Worm (Caenorhabditis elegans) whole organism, L4 larva: ENCODE measurements around the gene ZK809.9.

Source experiments
- F26F4.8 ChIP-seq: fragments of 200-800 bp; sonication (Bioruptor generic); conservative IDR thresholded peaks from 2 replicates; pipeline ENCODE4 v1.3.6; 2022; ENCODE audit warnings: missing genetic modification characterization, missing compliant biosample characterization
- R02D3.7 ChIP-seq: fragments of 150-350 bp; sonication (generic microtip); optimal IDR thresholded peaks from 3 replicates; lab custom pipeline; 2014; ENCODE audit warnings: missing biosample characterization, missing genetic modification characterization
- Y48G9A.11 ChIP-seq: fragments of 200-800 bp; sonication (Bioruptor generic); IDR thresholded peaks from 2 replicates; pipeline ENCODE4 v1.3.6; 2022; ENCODE audit warnings: missing genetic modification reagents, missing genetic modification characterization, missing compliant biosample characterization
- Y5F2A.4 ChIP-seq: fragments of 200-800 bp; sonication (Bioruptor generic); optimal IDR thresholded peaks from 2 replicates; lab custom pipeline; 2018; ENCODE audit warnings: mild to moderate bottlenecking, missing genetic modification characterization, missing compliant biosample characterization
- Y75B8A.6 ChIP-seq: fragments of 200-800 bp; sonication (Bioruptor generic); IDR thresholded peaks from 2 replicates; pipeline ENCODE4 v1.3.6; 2022; ENCODE audit warnings: missing genetic modification reagents, missing genetic modification characterization, missing compliant biosample characterization
- ZK337.2 ChIP-seq: fragments of 200-800 bp; sonication (Bioruptor generic); IDR thresholded peaks from 2 replicates; pipeline ENCODE4 v1.3.6; 2022; ENCODE audit warnings: missing genetic modification reagents, missing genetic modification characterization, missing compliant biosample characterization
- arid-1 ChIP-seq: fragments of 200-800 bp; sonication (Bioruptor generic); conservative IDR thresholded peaks from 2 replicates; pipeline ENCODE4 v1.3.6; 2022; ENCODE audit warnings: missing genetic modification reagents, missing genetic modification characterization, missing compliant biosample characterization
- ceh-20 ChIP-seq: fragments of 200-800 bp; sonication (Bioruptor generic); IDR thresholded peaks from 2 replicates; pipeline ENCODE4 v1.3.6; 2022; ENCODE audit warnings: missing genetic modification reagents, missing genetic modification characterization, missing compliant biosample characterization
- ceh-82 ChIP-seq: sonication (generic microtip); optimal IDR thresholded peaks from 2 replicates; lab custom pipeline; 2017; ENCODE audit warnings: missing biosample characterization, missing genetic modification characterization
- ces-1 ChIP-seq: fragments of 150-350 bp; sonication (generic microtip); optimal IDR thresholded peaks from 4 replicates; lab custom pipeline; 2014; ENCODE audit warnings: missing biosample characterization, missing genetic modification reagents, missing genetic modification characterization
- cey-2 ChIP-seq: sonication (generic microtip); optimal IDR thresholded peaks from 3 replicates; lab custom pipeline; 2017; ENCODE audit warnings: missing genetic modification characterization, mild to moderate bottlenecking, missing compliant biosample characterization, antibody characterized with exemption, borderline replicate concordance; ENCODE audit not compliant: insufficient read depth
- daf-16 ChIP-seq, 3 experiments: sonication (generic microtip); optimal IDR thresholded peaks; 2 replicates each; lab custom pipeline; 2016 to 2017; ENCODE audit warnings: missing genetic modification characterization in 3 of 3, missing genetic modification reagents in 3 of 3, mild to moderate bottlenecking in 2 of 3, missing compliant biosample characterization in 2 of 3, missing biosample characterization in 1 of 3, moderate library complexity in 1 of 3
- daf-19 ChIP-seq: fragments of 200-800 bp; sonication (Bioruptor generic); conservative IDR thresholded peaks from 2 replicates; pipeline ENCODE4 v1.3.6; 2022; ENCODE audit warnings: missing genetic modification characterization, missing compliant biosample characterization
- daf-8 ChIP-seq: fragments of 200-800 bp; sonication (Bioruptor generic); IDR thresholded peaks from 2 replicates; pipeline ENCODE4 v1.3.6; 2022; ENCODE audit warnings: missing genetic modification characterization, missing compliant biosample characterization
- dmd-8 ChIP-seq: fragments of 200-800 bp; sonication (Bioruptor generic); IDR thresholded peaks from 2 replicates; pipeline ENCODE4 v1.3.6; 2022; ENCODE audit warnings: missing genetic modification characterization, missing compliant biosample characterization
- egl-27 ChIP-seq: sonication (generic microtip); optimal IDR thresholded peaks from 3 replicates; lab custom pipeline; 2017; ENCODE audit warnings: missing biosample characterization, missing genetic modification reagents, missing genetic modification characterization
- egl-43 ChIP-seq: fragments of 200-800 bp; sonication (Bioruptor generic); IDR thresholded peaks from 2 replicates; pipeline ENCODE4 v1.3.6; 2022; ENCODE audit warnings: missing genetic modification reagents, missing genetic modification characterization, missing compliant biosample characterization
- hif-1 ChIP-seq, 2 experiments: sonication (generic microtip); optimal IDR thresholded peaks; 2 replicates each; lab custom pipeline; 2016 to 2017; ENCODE audit warnings: missing compliant biosample characterization in 2 of 2, missing genetic modification characterization in 2 of 2, missing genetic modification reagents in 2 of 2, missing genotype in 2 of 2, mild to moderate bottlenecking in 1 of 2
- hmg-1.1 ChIP-seq: fragments of 200-800 bp; sonication (Bioruptor generic); IDR thresholded peaks from 2 replicates; pipeline ENCODE4 v1.3.6; 2022; ENCODE audit warnings: missing genetic modification reagents, missing genetic modification characterization, missing compliant biosample characterization
- jun-1 ChIP-seq: fragments of 150-350 bp; optimal IDR thresholded peaks from 2 replicates; lab custom pipeline; 2014; ENCODE audit warnings: missing biosample characterization, missing genetic modification reagents, missing genetic modification characterization
- lim-7 ChIP-seq: fragments of 200-800 bp; sonication (Bioruptor generic); IDR thresholded peaks from 2 replicates; pipeline ENCODE4 v1.3.6; 2022; ENCODE audit warnings: missing genetic modification characterization, missing compliant biosample characterization
- lsy-2 ChIP-seq, 2 experiments: fragments of 150-350 bp in 1 of 2; sonication (generic microtip) in 1 of 2; optimal IDR thresholded peaks; 2 replicates each; lab custom pipeline; 2014 to 2017; ENCODE audit warnings: missing biosample characterization in 2 of 2, missing genetic modification characterization in 2 of 2
- madf-5 ChIP-seq, 2 experiments: fragments of 200-800 bp; sonication (Bioruptor generic); IDR thresholded peaks; 2 replicates each; pipeline ENCODE4 v1.3.6; 2022; ENCODE audit warnings: missing compliant biosample characterization in 2 of 2, missing genetic modification characterization in 2 of 2
- mdl-1 ChIP-seq, 2 experiments: fragments of 150-350 bp in 1 of 2; sonication (generic microtip) in 1 of 2; optimal IDR thresholded peaks; 2 replicates each; lab custom pipeline; 2014 to 2017; ENCODE audit warnings: missing biosample characterization in 2 of 2, missing genetic modification characterization in 2 of 2
- mdt-29 ChIP-seq: fragments of 200-800 bp; sonication (Bioruptor generic); IDR thresholded peaks from 2 replicates; pipeline ENCODE4 v1.3.6; 2022; ENCODE audit warnings: missing genetic modification reagents, missing genetic modification characterization, missing compliant biosample characterization
- mep-1 ChIP-seq: fragments of 150-350 bp; sonication (generic microtip); optimal IDR thresholded peaks from 3 replicates; lab custom pipeline; 2014; ENCODE audit warnings: missing biosample characterization, missing genetic modification characterization
- mxl-2 ChIP-seq: fragments of 200-800 bp; sonication (Bioruptor generic); conservative IDR thresholded peaks from 2 replicates; pipeline ENCODE4 v1.3.6; 2022; ENCODE audit warnings: missing genetic modification reagents, missing genetic modification characterization, missing compliant biosample characterization
- mxl-3 ChIP-seq: fragments of 200-800 bp; sonication (Bioruptor generic); optimal IDR thresholded peaks from 2 replicates; lab custom pipeline; 2018; ENCODE audit warnings: mild to moderate bottlenecking, missing genetic modification characterization, missing compliant biosample characterization
- nhr-102 ChIP-seq: sonication (generic microtip); optimal IDR thresholded peaks from 2 replicates; lab custom pipeline; 2016; ENCODE audit warnings: mild to moderate bottlenecking, missing genetic modification characterization, moderate library complexity, missing compliant biosample characterization
- nhr-41 ChIP-seq: fragments of 200-800 bp; sonication (Bioruptor generic); IDR thresholded peaks from 2 replicates; pipeline ENCODE4 v1.3.6; 2022; ENCODE audit warnings: missing genetic modification reagents, missing genetic modification characterization, missing compliant biosample characterization
- nhr-77 ChIP-seq: fragments of 150-350 bp; optimal IDR thresholded peaks from 2 replicates; lab custom pipeline; 2014; ENCODE audit warnings: missing biosample characterization, missing genetic modification characterization
- pha-4 ChIP-seq, 2 experiments: fragments of 150-350 bp in 1 of 2; fragments of 200-800 bp in 1 of 2; sonication (Bioruptor generic) in 1 of 2; IDR thresholded peaks in 1 of 2; optimal IDR thresholded peaks in 1 of 2; 2 replicates each; pipeline versions ENCODE4 v1.3.6 to Lab custom; 2014 to 2022; ENCODE audit warnings: missing genetic modification characterization in 2 of 2, missing genetic modification reagents in 2 of 2, missing biosample characterization in 1 of 2, missing compliant biosample characterization in 1 of 2
- saeg-2 ChIP-seq: fragments of 200-800 bp; sonication (Bioruptor generic); IDR thresholded peaks from 2 replicates; pipeline ENCODE4 v1.3.6; 2022; ENCODE audit warnings: missing genetic modification reagents, missing genetic modification characterization, missing compliant biosample characterization
- skn-1 ChIP-seq: fragments of 150-350 bp; optimal IDR thresholded peaks from 2 replicates; lab custom pipeline; 2014; ENCODE audit warnings: missing biosample characterization, missing genetic modification characterization
- spr-1 ChIP-seq: sonication (generic microtip); optimal IDR thresholded peaks from 2 replicates; lab custom pipeline; 2016; ENCODE audit warnings: mild to moderate bottlenecking, missing genetic modification characterization, missing compliant biosample characterization
- unc-130 ChIP-seq: sonication (generic microtip); optimal IDR thresholded peaks from 2 replicates; lab custom pipeline; 2016; ENCODE audit warnings: missing genetic modification reagents, missing genetic modification characterization, missing compliant biosample characterization
- unc-62 ChIP-seq, 3 experiments: fragments of 150-350 bp in 1 of 3; sonication (generic microtip); optimal IDR thresholded peaks in 2 of 3; peaks in 1 of 3; 1 replicate in 1 of 3; 2 replicates in 2 of 3; lab custom pipeline; 2014 to 2017; ENCODE audit warnings: missing biosample characterization in 3 of 3, missing genetic modification characterization in 3 of 3, missing genetic modification reagents in 3 of 3, missing genotype in 1 of 3
- zfp-3 ChIP-seq: fragments of 200-800 bp; sonication (Bioruptor generic); conservative IDR thresholded peaks from 2 replicates; pipeline ENCODE4 v1.3.6; 2022; ENCODE audit warnings: missing genetic modification reagents, missing genetic modification characterization, missing compliant biosample characterization
- zip-2 ChIP-seq: fragments of 150-350 bp; optimal IDR thresholded peaks from 2 replicates; lab custom pipeline; 2014; ENCODE audit warnings: missing biosample characterization, missing genetic modification characterization
- ztf-11 ChIP-seq: fragments of 150-350 bp; optimal IDR thresholded peaks from 2 replicates; lab custom pipeline; 2014; ENCODE audit warnings: missing biosample characterization, missing genetic modification characterization

Gene ZK809.9

ce11 chrIV:11640915-11641314 lies 24.2 kb upstream of the ZK809.9 start, which contains the start of gene ttr-50:
Gene ttr-50, minus strand, starts transcription at chrIV:11641015.
- TF ChIP-seq Y5F2A.4 (GFP tag; lab: Kevin White, UChicago) (no peak), ZK337.2 (no peak), saeg-2 (GFP tag; lab: Robert Waterston, UW) (no peak), mxl-2 (GFP tag; lab: Robert Waterston, UW) (no peak), madf-5 (GFP tag; IDR thresholded peaks at IDR 0.05; lab: Robert Waterston, UW) (no peak), ces-1 (no peak), cey-2 (no peak), F26F4.8 (GFP tag; lab: Robert Waterston, UW) (no peak), jun-1 (tag; lab: Kevin White, UChicago) (no peak), skn-1 (no peak), mxl-3 (GFP tag; lab: Kevin White, UChicago) (no peak), unc-130 (GFP tag; lab: Kevin White, UChicago) (no peak), lsy-2 (tag; optimal IDR thresholded peaks at IDR 0.05; lab: Kevin White, UChicago) (no peak), lim-7 (no peak)

- TF ChIP-seq ces-1 (no peak), mdl-1 (tag; optimal IDR thresholded peaks at IDR 0.05; lab: Kevin White, UChicago) (no peak), spr-1 (tag; lab: Kevin White, UChicago) (no peak), arid-1 (GFP tag; lab: Robert Waterston, UW) (no peak), zfp-3 (GFP tag; lab: Robert Waterston, UW) (no peak), ceh-20 (GFP tag; lab: Robert Waterston, UW) (no peak), Y75B8A.6 (GFP tag; lab: Robert Waterston, UW) (no peak), nhr-102 (no peak), daf-8 (no peak), mep-1 (tag; lab: Kevin White, UChicago) (no peak), egl-27 (no peak), dmd-8 (GFP tag; lab: Robert Waterston, UW) (no peak), nhr-41 (no peak), mxl-2 (GFP tag; lab: Robert Waterston, UW) (no peak), mdt-29 (no peak)
Measured at ce11 chrIV:11641802-11642201, 23.3 kb upstream of the ZK809.9 start, which contains the start of gene ZK809.1. Gene ZK809.1, plus strand, starts transcription at chrIV:11642102.

ce11 chrIV:11643829-11644228 lies 21.3 kb upstream of the ZK809.9 start, which contains the start of gene prx-2:
Gene prx-2, plus strand, starts transcription at chrIV:11644129.
- TF ChIP-seq nhr-77 (tag; lab: Kevin White, UChicago) (no peak), cey-2 (no peak), madf-5 (GFP tag; IDR thresholded peaks at IDR 0.05; lab: Robert Waterston, UW) (no peak), daf-16 (GFP tag; optimal IDR thresholded peaks at IDR 0.05; lab: Kevin White, UChicago) (no peak), daf-16 (tag; optimal IDR thresholded peaks at IDR 0.05; lab: Kevin White, UChicago) (no peak), zip-2 (tag; lab: Kevin White, UChicago) (no peak), ceh-82 (tag; lab: Kevin White, UChicago) (no peak), daf-19 (GFP tag; lab: Robert Waterston, UW) (no peak), Y48G9A.11 (GFP tag; lab: Robert Waterston, UW) (no peak), hmg-1.1 (GFP tag; lab: Robert Waterston, UW) (no peak), hif-1 (tag; optimal IDR thresholded peaks at IDR 0.05; lab: Kevin White, UChicago) (no peak), egl-43 (GFP tag; lab: Robert Waterston, UW) (no peak), pha-4 (GFP tag; IDR thresholded peaks at IDR 0.05; lab: Robert Waterston, UW) (no peak), pha-4 (tag; optimal IDR thresholded peaks at IDR 0.05; lab: Kevin White, UChicago) (no peak), ZK337.2 (no peak), R02D3.7 (tag; lab: Kevin White, UChicago) (no peak), unc-62 (GFP tag; optimal IDR thresholded peaks at IDR 0.05 in 1 of 2; lab: Kevin White, UChicago) (no peak), unc-62 (tag; optimal IDR thresholded peaks at IDR 0.05; lab: Kevin White, UChicago) (no peak), daf-8 (no peak), mxl-3 (GFP tag; lab: Kevin White, UChicago) (no peak), ztf-11 (tag; lab: Kevin White, UChicago) (no peak), lim-7 (no peak)
- TF ChIP-seq, all 104 proteins: peak for 0
